Worm (Caenorhabditis elegans) whole organism, young adult: ENCODE measurements around the gene nipi-4.
A peak's percentile ranks its signal among the peaks of the same experiment; 100 is the strongest.

ENCODE experiments used
- C06A6.2 ChIP-seq: fragments of 200-800 bp; sonication (Bioruptor generic); conservative IDR thresholded peaks from 2 replicates; pipeline ENCODE4 v1.3.6; 2022; ENCODE audit warnings: missing genetic modification characterization, missing compliant biosample characterization
- D2030.7 ChIP-seq: fragments of 200-800 bp; sonication (Bioruptor generic); IDR thresholded peaks from 2 replicates; pipeline ENCODE4 v1.3.6; 2022; ENCODE audit warnings: missing genetic modification reagents, missing genetic modification characterization, missing compliant biosample characterization
- F10E7.11 ChIP-seq: sonication (generic microtip); optimal IDR thresholded peaks from 2 replicates; lab custom pipeline; 2017; ENCODE audit warnings: mild to moderate bottlenecking, missing genetic modification characterization, moderate library complexity, missing compliant biosample characterization
- F23B12.7 ChIP-seq: sonication (generic microtip); optimal IDR thresholded peaks from 2 replicates; lab custom pipeline; 2017; ENCODE audit warnings: missing genetic modification characterization, mild to moderate bottlenecking, missing compliant biosample characterization, antibody characterized with exemption, moderate library complexity; ENCODE audit not compliant: insufficient read depth
- F33H1.4 ChIP-seq: fragments of 200-800 bp; sonication (Bioruptor generic); IDR thresholded peaks from 2 replicates; pipeline ENCODE4 v1.3.6; 2022; ENCODE audit warnings: missing genetic modification reagents, missing genetic modification characterization, missing compliant biosample characterization
- F37B4.10 ChIP-seq: fragments of 200-800 bp; sonication (Bioruptor generic); IDR thresholded peaks from 2 replicates; pipeline ENCODE4 v1.3.6; 2022; ENCODE audit warnings: missing genetic modification characterization, missing compliant biosample characterization
- F49E8.2 ChIP-seq: sonication (generic microtip); optimal IDR thresholded peaks from 3 replicates; lab custom pipeline; 2017; ENCODE audit warnings: missing genetic modification characterization, mild to moderate bottlenecking, missing compliant biosample characterization, antibody characterized with exemption, moderate library complexity; ENCODE audit not compliant: insufficient read depth
- F52B5.7 ChIP-seq: sonication (generic microtip); optimal IDR thresholded peaks from 2 replicates; lab custom pipeline; 2016; ENCODE audit warnings: mild to moderate bottlenecking, missing genetic modification characterization, missing compliant biosample characterization
- K12H6.12 ChIP-seq: fragments of 200-800 bp; sonication (Bioruptor generic); optimal IDR thresholded peaks from 2 replicates; lab custom pipeline; 2018; ENCODE audit warnings: mild to moderate bottlenecking, missing genetic modification characterization, missing compliant biosample characterization
- Y53G8AR.9 ChIP-seq: fragments of 200-800 bp; sonication (Bioruptor generic); conservative IDR thresholded peaks from 2 replicates; pipeline ENCODE4 v1.3.6; 2022; ENCODE audit warnings: missing genetic modification reagents, missing genetic modification characterization, missing compliant biosample characterization
- Y67H2A.10 ChIP-seq: fragments of 200-800 bp; sonication (Bioruptor generic); conservative IDR thresholded peaks from 2 replicates; pipeline ENCODE4 v1.3.6; 2022; ENCODE audit warnings: missing genetic modification reagents, missing genetic modification characterization, missing compliant biosample characterization
- Y79H2A.3 ChIP-seq: fragments of 200-800 bp; sonication (Bioruptor generic); conservative IDR thresholded peaks from 2 replicates; pipeline ENCODE4 v1.3.6; 2022; ENCODE audit warnings: missing genetic modification reagents, missing genetic modification characterization, missing compliant biosample characterization
- athp-1 ChIP-seq: sonication (generic microtip); optimal IDR thresholded peaks from 2 replicates; lab custom pipeline; 2017; ENCODE audit warnings: mild to moderate bottlenecking, missing genetic modification characterization, missing compliant biosample characterization
- attf-3 ChIP-seq: fragments of 200-800 bp; sonication (Bioruptor generic); conservative IDR thresholded peaks from 2 replicates; pipeline ENCODE4 v1.3.6; 2022; ENCODE audit warnings: missing genetic modification reagents, missing genetic modification characterization, missing compliant biosample characterization
- bed-1 ChIP-seq: fragments of 200-800 bp; sonication (Bioruptor generic); IDR thresholded peaks from 2 replicates; pipeline ENCODE4 v1.3.6; 2022; ENCODE audit warnings: missing genetic modification reagents, missing genetic modification characterization, missing compliant biosample characterization
- ceh-27 ChIP-seq: fragments of 200-800 bp; sonication (Bioruptor generic); optimal IDR thresholded peaks from 2 replicates; lab custom pipeline; 2018; ENCODE audit warnings: mild to moderate bottlenecking, missing genetic modification characterization, moderate library complexity, missing compliant biosample characterization
- ceh-91 ChIP-seq: fragments of 200-800 bp; sonication (Bioruptor generic); IDR thresholded peaks from 2 replicates; pipeline ENCODE4 v1.3.6; 2022; ENCODE audit warnings: missing genetic modification reagents, missing genetic modification characterization, missing compliant biosample characterization
- dox-1 ChIP-seq: fragments of 200-800 bp; sonication (Bioruptor generic); IDR thresholded peaks from 2 replicates; pipeline ENCODE4 v1.3.6; 2022; ENCODE audit warnings: missing genetic modification reagents, missing genetic modification characterization, missing compliant biosample characterization
- dpl-1 ChIP-seq: fragments of 150-350 bp; optimal IDR thresholded peaks from 2 replicates; lab custom pipeline; 2014; ENCODE audit warnings: missing biosample characterization, missing genetic modification reagents, missing genetic modification characterization
- efl-1 ChIP-seq: fragments of 150-350 bp; optimal IDR thresholded peaks from 2 replicates; lab custom pipeline; 2014; ENCODE audit warnings: missing biosample characterization, missing genetic modification reagents, missing genetic modification characterization
- egrh-3 ChIP-seq: fragments of 200-800 bp; sonication (Bioruptor generic); IDR thresholded peaks from 2 replicates; pipeline ENCODE4 v1.3.6; 2022; ENCODE audit warnings: missing genetic modification reagents, missing genetic modification characterization, missing compliant biosample characterization
- him-1 ChIP-seq: sonication (generic microtip); optimal IDR thresholded peaks from 2 replicates; lab custom pipeline; 2016; ENCODE audit warnings: missing genotype, missing genetic modification reagents, missing genetic modification characterization, missing compliant biosample characterization
- hmg-1.2 ChIP-seq: fragments of 200-800 bp; sonication (Bioruptor generic); IDR thresholded peaks from 2 replicates; pipeline ENCODE4 v1.3.6; 2022; ENCODE audit warnings: missing genetic modification reagents, missing genetic modification characterization, missing compliant biosample characterization
- hsf-1 ChIP-seq: fragments of 200-800 bp; sonication (Bioruptor generic); IDR thresholded peaks from 2 replicates; pipeline ENCODE4 v1.3.6; 2022; ENCODE audit warnings: missing genetic modification reagents, missing genetic modification characterization, missing compliant biosample characterization
- let-607 ChIP-seq, 2 experiments: fragments of 200-800 bp in 1 of 2; sonication (Bioruptor generic) in 1 of 2; sonication (generic microtip) in 1 of 2; optimal IDR thresholded peaks; 2 replicates each; lab custom pipeline; 2016 to 2018; ENCODE audit warnings: mild to moderate bottlenecking in 2 of 2, missing compliant biosample characterization in 2 of 2, missing genetic modification characterization in 2 of 2, moderate library complexity in 2 of 2, missing genotype in 1 of 2
- lin-35 ChIP-seq, 3 experiments: fragments of 150-350 bp in 2 of 3; sonication (generic microtip) in 1 of 3; optimal IDR thresholded peaks; 2 replicates each; lab custom pipeline; 2014 to 2018; ENCODE audit warnings: missing biosample characterization in 3 of 3, missing genetic modification characterization in 3 of 3, missing genetic modification reagents in 3 of 3
- lsl-1 ChIP-seq: fragments of 200-800 bp; sonication (Bioruptor generic); optimal IDR thresholded peaks from 2 replicates; lab custom pipeline; 2018; ENCODE audit warnings: mild to moderate bottlenecking, missing genetic modification characterization, moderate library complexity, missing compliant biosample characterization
- madf-6 ChIP-seq: fragments of 200-800 bp; sonication (Bioruptor generic); IDR thresholded peaks from 2 replicates; pipeline ENCODE4 v1.3.6; 2022; ENCODE audit warnings: missing genetic modification reagents, missing genetic modification characterization, missing compliant biosample characterization
- madf-8 ChIP-seq: fragments of 200-800 bp; sonication (Bioruptor generic); conservative IDR thresholded peaks from 2 replicates; pipeline ENCODE4 v1.3.6; 2022; ENCODE audit warnings: missing genetic modification reagents, missing genetic modification characterization, missing compliant biosample characterization
- mel-28 ChIP-seq: sonication (generic microtip); optimal IDR thresholded peaks from 2 replicates; lab custom pipeline; 2016; ENCODE audit warnings: borderline replicate concordance, mild to moderate bottlenecking, missing genetic modification characterization, missing compliant biosample characterization
- mes-4 ChIP-seq: sonication (generic microtip); optimal IDR thresholded peaks from 2 replicates; lab custom pipeline; 2016; ENCODE audit warnings: missing genotype, missing genetic modification characterization, missing compliant biosample characterization
- nfyb-1 ChIP-seq: fragments of 200-800 bp; sonication (Bioruptor generic); IDR thresholded peaks from 2 replicates; pipeline ENCODE4 v1.3.6; 2022; ENCODE audit warnings: missing genetic modification reagents, missing genetic modification characterization, missing compliant biosample characterization
- nhr-120 ChIP-seq: fragments of 200-800 bp; sonication (Bioruptor generic); IDR thresholded peaks from 2 replicates; pipeline ENCODE4 v1.3.6; 2022; ENCODE audit warnings: missing genetic modification characterization, missing compliant biosample characterization
- nhr-27 ChIP-seq: fragments of 200-800 bp; sonication (Bioruptor generic); optimal IDR thresholded peaks from 2 replicates; lab custom pipeline; 2018; ENCODE audit warnings: mild to moderate bottlenecking, missing genetic modification characterization, moderate library complexity, missing compliant biosample characterization
- rec-8 ChIP-seq, 2 experiments: sonication (generic microtip); optimal IDR thresholded peaks; 2 replicates each; lab custom pipeline; 2016; ENCODE audit warnings: mild to moderate bottlenecking in 2 of 2, missing genetic modification characterization in 2 of 2, missing genetic modification reagents in 2 of 2, missing genotype in 2 of 2, missing biosample characterization in 1 of 2, missing compliant biosample characterization in 1 of 2, moderate library complexity in 1 of 2
- snpc-1.3 ChIP-seq: sonication (generic microtip); optimal IDR thresholded peaks from 2 replicates; lab custom pipeline; 2017; ENCODE audit warnings: missing genetic modification characterization, mild to moderate bottlenecking, missing compliant biosample characterization, antibody characterized with exemption, moderate library complexity, missing genotype, missing genetic modification reagents; ENCODE audit not compliant: insufficient read depth
- snpc-3.4 ChIP-seq: sonication (generic microtip); optimal IDR thresholded peaks from 2 replicates; lab custom pipeline; 2017; ENCODE audit warnings: missing genetic modification characterization, mild to moderate bottlenecking, missing compliant biosample characterization, antibody characterized with exemption, moderate library complexity, missing genotype, missing genetic modification reagents
- snpc-4 ChIP-seq, 5 experiments: fragments of 150-350 bp in 1 of 5; sonication (generic microtip) in 4 of 5; optimal IDR thresholded peaks; 2 replicates each; lab custom pipeline; 2014 to 2018; ENCODE audit warnings: missing genetic modification characterization in 5 of 5, missing biosample characterization in 3 of 5, antibody characterized with exemption in 2 of 5, mild to moderate bottlenecking in 2 of 5, missing compliant biosample characterization in 2 of 5, missing genotype in 2 of 5, moderate library complexity in 2 of 5, missing genetic modification reagents in 1 of 5
- xnd-1 ChIP-seq: sonication (generic microtip); optimal IDR thresholded peaks from 2 replicates; lab custom pipeline; 2016; ENCODE audit warnings: missing genotype, missing genetic modification reagents, missing genetic modification characterization, missing compliant biosample characterization
- zfh-2 ChIP-seq: fragments of 200-800 bp; sonication (Bioruptor generic); conservative IDR thresholded peaks from 2 replicates; pipeline ENCODE4 v1.3.6; 2022; ENCODE audit warnings: missing genetic modification reagents, missing genetic modification characterization, missing compliant biosample characterization
- ztf-3 ChIP-seq: fragments of 200-800 bp; sonication (Bioruptor generic); optimal IDR thresholded peaks from 2 replicates; lab custom pipeline; 2018; ENCODE audit warnings: mild to moderate bottlenecking, missing genetic modification characterization, missing compliant biosample characterization

nipi-4 gene

DNA sequence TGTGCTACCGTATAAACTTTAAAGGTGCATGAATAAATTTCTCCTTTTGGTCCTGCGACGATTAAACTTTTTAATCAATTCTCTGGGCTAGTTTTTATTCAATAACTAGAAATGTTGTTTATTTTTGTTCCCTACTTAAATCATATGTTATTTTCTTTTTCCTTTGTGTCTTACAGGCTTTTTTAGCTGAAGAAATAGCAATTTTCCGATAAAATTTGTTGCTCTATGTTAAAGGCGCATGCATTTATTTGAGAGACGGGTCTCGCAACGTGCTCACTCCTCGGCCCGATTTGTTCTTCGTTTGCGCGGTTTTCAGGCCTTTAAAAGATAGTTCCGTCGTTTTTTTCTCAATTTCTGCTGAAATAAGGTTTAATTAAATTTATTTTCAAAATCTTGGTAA lies 16.7 kb downstream of the nipi-4 start:
- no peak for TF ChIP-seq K12H6.12 (tag; lab: Kevin White, UChicago)
- no peak for TF ChIP-seq rec-8 (tag; optimal IDR thresholded peaks at IDR 0.05; lab: Kevin White, UChicago)
- TF ChIP-seq nhr-27: no peak
- no peak for TF ChIP-seq ztf-3 (GFP tag; lab: Kevin White, UChicago)
- no peak for TF ChIP-seq let-607 (tag; optimal IDR thresholded peaks at IDR 0.05; lab: Kevin White, UChicago)
- TF ChIP-seq nhr-120 (GFP tag; lab: Robert Waterston, UW): no peak
- TF ChIP-seq him-1 (tag; lab: Kevin White, UChicago): no peak
- TF ChIP-seq bed-1 (GFP tag; lab: Robert Waterston, UW): no peak
- peak; percentile 47 for TF ChIP-seq dox-1
- no peak for TF ChIP-seq mel-28 (tag; lab: Kevin White, UChicago)
- TF ChIP-seq F10E7.11 (tag; lab: Kevin White, UChicago): no peak
- TF ChIP-seq snpc-4 (GFP tag; optimal IDR thresholded peaks at IDR 0.05; lab: Kevin White, UChicago): no peak
- TF ChIP-seq snpc-4 (tag; optimal IDR thresholded peaks at IDR 0.05; lab: Kevin White, UChicago): peak in 1 of 4 experiments; percentile 26
- peak; percentile 47 for TF ChIP-seq dpl-1
- peak; percentile 14 for TF ChIP-seq snpc-1.3 (tag; lab: Kevin White, UChicago)
- no peak for TF ChIP-seq lin-35 (GFP tag; optimal IDR thresholded peaks at IDR 0.05; lab: Kevin White, UChicago)
- TF ChIP-seq xnd-1 (tag; lab: Kevin White, UChicago): peak; percentile 75
- TF ChIP-seq F33H1.4 (GFP tag; lab: Robert Waterston, UW): peak; percentile 87
- peak; percentile 64 for TF ChIP-seq hsf-1
- no peak for TF ChIP-seq Y79H2A.3
- TF ChIP-seq mes-4 (tag; lab: Kevin White, UChicago): no peak
- TF ChIP-seq egrh-3 (GFP tag; lab: Robert Waterston, UW): no peak
- peak; percentile 42 for TF ChIP-seq madf-8 (GFP tag; lab: Robert Waterston, UW)
- TF ChIP-seq hmg-1.2 (GFP tag; lab: Robert Waterston, UW): peak; percentile 43; the same call in 1 of the 2 replicates
- no peak for TF ChIP-seq Y53G8AR.9
- peak; percentile 84 for TF ChIP-seq lsl-1
- TF ChIP-seq F49E8.2 (tag; lab: Kevin White, UChicago): no peak
- no peak for TF ChIP-seq attf-3 (GFP tag; lab: Robert Waterston, UW)
- TF ChIP-seq efl-1 (GFP tag; lab: Kevin White, UChicago): peak; percentile 85
- no peak for TF ChIP-seq F23B12.7 (tag; lab: Kevin White, UChicago)
- no peak for TF ChIP-seq F52B5.7 (tag; lab: Kevin White, UChicago)
- no peak for TF ChIP-seq C06A6.2 (GFP tag; lab: Robert Waterston, UW)
- TF ChIP-seq nfyb-1 (GFP tag; lab: Robert Waterston, UW): no peak
- TF ChIP-seq ceh-27 (GFP tag; lab: Kevin White, UChicago): no peak
- TF ChIP-seq athp-1: no peak
- TF ChIP-seq ceh-91 (GFP tag; lab: Robert Waterston, UW): peak; percentile 38; the same call in 1 of the 2 replicates
- no peak for TF ChIP-seq snpc-3.4 (tag; lab: Kevin White, UChicago)
- no peak for TF ChIP-seq Y67H2A.10 (GFP tag; lab: Robert Waterston, UW)
- TF ChIP-seq D2030.7: peak; percentile 45; the same call in 1 of the 2 replicates
- TF ChIP-seq madf-6 (GFP tag; lab: Robert Waterston, UW): peak; percentile 76
- TF ChIP-seq zfh-2 (GFP tag; lab: Robert Waterston, UW): no peak
- TF ChIP-seq F37B4.10 (GFP tag; lab: Robert Waterston, UW): no peak
